Worm (Caenorhabditis elegans) whole organism, early embryonic: Measurements from ENCODE around the gene oac-31.

ENCODE experiments used
- B0310.2 ChIP-seq: sonication (generic microtip); optimal IDR thresholded peaks from 2 replicates; lab custom pipeline; 2016; ENCODE audit warnings: mild to moderate bottlenecking, missing genetic modification characterization, missing compliant biosample characterization
- F13C5.2 ChIP-seq: sonication (generic microtip); optimal IDR thresholded peaks from 2 replicates; lab custom pipeline; 2017; ENCODE audit warnings: mild to moderate bottlenecking, missing genetic modification characterization, inconsistent platforms, missing compliant biosample characterization
- aly-1 ChIP-seq: sonication (generic microtip); optimal IDR thresholded peaks from 2 replicates; lab custom pipeline; 2016; ENCODE audit warnings: missing genetic modification characterization, missing compliant biosample characterization
- ama-1 ChIP-seq: fragments of 150-350 bp; optimal IDR thresholded peaks from 2 replicates; lab custom pipeline; 2014
- ceh-13 ChIP-seq: fragments of 200-800 bp; sonication (Bioruptor generic); optimal IDR thresholded peaks from 2 replicates; lab custom pipeline; 2018; ENCODE audit warnings: mild to moderate bottlenecking, missing genetic modification characterization, missing compliant biosample characterization
- ceh-36 ChIP-seq: sonication (generic microtip); optimal IDR thresholded peaks from 2 replicates; lab custom pipeline; 2016; ENCODE audit warnings: missing genetic modification characterization, inconsistent platforms, missing compliant biosample characterization
- ets-7 ChIP-seq: sonication (generic microtip); optimal IDR thresholded peaks from 2 replicates; lab custom pipeline; 2016; ENCODE audit warnings: missing genotype, missing genetic modification characterization, missing compliant biosample characterization
- flt-1 ChIP-seq: fragments of 200-800 bp; sonication (Bioruptor generic); IDR thresholded peaks from 2 replicates; pipeline ENCODE4 v1.3.6; 2022; ENCODE audit warnings: missing genetic modification characterization, missing compliant biosample characterization
- hmbx-1 ChIP-seq: sonication (generic microtip); optimal IDR thresholded peaks from 2 replicates; lab custom pipeline; 2016; ENCODE audit warnings: mild to moderate bottlenecking, missing genetic modification characterization, missing compliant biosample characterization
- hmg-4 ChIP-seq: fragments of 200-800 bp; sonication (Bioruptor generic); optimal IDR thresholded peaks from 2 replicates; lab custom pipeline; 2018; ENCODE audit warnings: mild to moderate bottlenecking, missing genetic modification characterization, missing compliant biosample characterization
- hnd-1 ChIP-seq: sonication (generic microtip); optimal IDR thresholded peaks from 2 replicates; lab custom pipeline; 2016; ENCODE audit warnings: missing genetic modification characterization, missing compliant biosample characterization
- pes-1 ChIP-seq: fragments of 200-800 bp; sonication (Bioruptor generic); IDR thresholded peaks from 2 replicates; pipeline ENCODE4 v1.3.6; 2022; ENCODE audit warnings: missing genetic modification reagents, missing genetic modification characterization, missing compliant biosample characterization
- scrt-1 ChIP-seq: fragments of 200-800 bp; sonication (Bioruptor generic); IDR thresholded peaks from 2 replicates; pipeline ENCODE4 v1.3.6; 2022; ENCODE audit warnings: missing genetic modification characterization, missing compliant biosample characterization
- sea-1 ChIP-seq: fragments of 200-800 bp; sonication (Bioruptor generic); conservative IDR thresholded peaks from 2 replicates; pipeline ENCODE4 v1.3.6; 2022; ENCODE audit warnings: missing genetic modification characterization, missing compliant biosample characterization
- tbx-11 ChIP-seq: fragments of 200-800 bp; sonication (Bioruptor generic); IDR thresholded peaks from 2 replicates; pipeline ENCODE4 v1.3.6; 2022; ENCODE audit warnings: missing genetic modification characterization, missing compliant biosample characterization
- tbx-37 ChIP-seq: fragments of 200-800 bp; sonication (Bioruptor generic); conservative IDR thresholded peaks from 2 replicates; pipeline ENCODE4 v1.3.6; 2022; ENCODE audit warnings: missing genetic modification reagents, missing genetic modification characterization, missing compliant biosample characterization
- tra-4 ChIP-seq: sonication (generic microtip); optimal IDR thresholded peaks from 2 replicates; lab custom pipeline; 2017; ENCODE audit warnings: missing genetic modification characterization, missing compliant biosample characterization

oac-31 gene

ce11 chrV:1505995-1506394 lies 35.7 kb downstream of the oac-31 start, which contains the start of gene sru-28:
TSS of gene sru-28 (plus strand) at chrV:1506295.
- TF ChIP-seq hmg-4 (GFP tag; lab: Kevin White, UChicago) (no peak), ceh-36 (tag; lab: Kevin White, UChicago) (no peak), ama-1 (lab: Kevin White, UChicago) (no peak), B0310.2 (no peak), pes-1 (GFP tag; lab: Robert Waterston, UW) (no peak), ets-7 (tag; lab: Kevin White, UChicago) (no peak), tbx-37 (GFP tag; lab: Robert Waterston, UW) (no peak), sea-1 (no peak), tra-4 (tag; lab: Kevin White, UChicago) (no peak), F13C5.2 (tag; lab: Kevin White, UChicago) (no peak), hmbx-1 (no peak)

DNA sequence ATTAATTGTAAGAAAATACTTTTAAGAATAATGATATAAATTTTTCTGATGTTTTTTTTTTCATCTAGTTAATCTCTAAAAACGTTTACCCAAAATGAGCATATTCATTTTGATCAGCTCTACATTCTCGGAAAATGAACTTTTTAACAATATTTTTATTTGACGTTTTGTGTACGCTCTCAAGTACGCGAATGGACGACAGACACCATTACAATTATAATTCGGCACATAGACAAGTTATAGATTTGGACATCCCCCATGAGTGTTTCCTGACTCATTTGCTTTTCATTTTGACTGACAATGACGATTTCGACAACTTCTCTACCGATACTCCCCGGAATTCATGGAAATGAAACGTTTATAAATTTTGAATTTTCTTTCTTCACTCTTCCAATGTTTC lies 42.5 kb downstream of the oac-31 start, which contains the start of gene sru-27:
sru-27 (plus strand) TSS at position 301 of the 400 bp plus-strand sequence.
- no peak for TF ChIP-seq ets-7 (tag; lab: Kevin White, UChicago)
- TF ChIP-seq pes-1 (GFP tag; lab: Robert Waterston, UW), result no peak
- TF ChIP-seq sea-1, result no peak
- TF ChIP-seq F13C5.2 (tag; lab: Kevin White, UChicago), result no peak
- TF ChIP-seq hmbx-1, result no peak
- TF ChIP-seq ceh-13, result no peak
- TF ChIP-seq tbx-11 (GFP tag; lab: Robert Waterston, UW), result no peak
- TF ChIP-seq flt-1 (GFP tag; lab: Robert Waterston, UW), result no peak
- TF ChIP-seq hnd-1 (tag; lab: Kevin White, UChicago), result no peak
- no peak for TF ChIP-seq tra-4 (tag; lab: Kevin White, UChicago)
- TF ChIP-seq ama-1 (lab: Kevin White, UChicago), result no peak
- no peak for TF ChIP-seq scrt-1 (GFP tag; lab: Robert Waterston, UW)
- no peak for TF ChIP-seq B0310.2
- no peak for TF ChIP-seq tbx-37 (GFP tag; lab: Robert Waterston, UW)
- TF ChIP-seq aly-1 (tag; lab: Kevin White, UChicago), result no peak

DNA sequence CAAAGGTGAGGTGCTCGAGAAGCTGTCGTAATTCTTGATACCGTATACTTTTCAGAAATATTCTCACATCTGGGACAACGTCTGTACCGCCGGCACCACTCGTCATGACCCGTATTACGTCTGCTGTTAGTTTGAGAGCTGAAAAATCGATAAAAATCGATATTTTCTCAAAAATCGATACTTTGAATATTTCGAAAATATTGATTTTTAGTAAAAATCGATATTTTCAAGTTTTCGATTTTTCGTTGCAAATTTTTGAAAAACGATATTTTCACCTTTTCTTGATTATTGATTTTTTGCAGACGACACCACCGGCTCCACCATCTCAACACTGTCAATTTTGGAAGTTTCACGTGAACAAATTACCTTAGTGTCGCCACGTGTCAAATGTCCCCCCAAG lies 45.9 kb downstream of the oac-31 start:
- no peak for TF ChIP-seq ets-7 (tag; lab: Kevin White, UChicago)
- no peak for TF ChIP-seq B0310.2
- TF ChIP-seq F13C5.2 (tag; lab: Kevin White, UChicago), result no peak
- TF ChIP-seq ama-1 (lab: Kevin White, UChicago), result no peak
- no peak for TF ChIP-seq sea-1
- TF ChIP-seq flt-1 (GFP tag; lab: Robert Waterston, UW), result no peak
- TF ChIP-seq hmbx-1, result no peak
- TF ChIP-seq scrt-1 (GFP tag; lab: Robert Waterston, UW), result no peak
- TF ChIP-seq tbx-37 (GFP tag; lab: Robert Waterston, UW), result no peak
- TF ChIP-seq ceh-36 (tag; lab: Kevin White, UChicago), result no peak
- TF ChIP-seq tbx-11 (GFP tag; lab: Robert Waterston, UW), result no peak
- TF ChIP-seq pes-1 (GFP tag; lab: Robert Waterston, UW), result no peak
- no peak for TF ChIP-seq hmg-4 (GFP tag; lab: Kevin White, UChicago)
- no peak for TF ChIP-seq hnd-1 (tag; lab: Kevin White, UChicago)
- no peak for TF ChIP-seq tra-4 (tag; lab: Kevin White, UChicago)
- TF ChIP-seq aly-1 (tag; lab: Kevin White, UChicago), result no peak
- no peak for TF ChIP-seq ceh-13

ce11 chrV:1495334-1495733 lies 46.4 kb downstream of the oac-31 start, which contains the start of gene C38C3.3:
TSS of gene C38C3.3 (plus strand) at chrV:1495634.
- no peak for TF ChIP-seq sea-1
- no peak for TF ChIP-seq tbx-37 (GFP tag; lab: Robert Waterston, UW)
- no peak for TF ChIP-seq scrt-1 (GFP tag; lab: Robert Waterston, UW)
- no peak for TF ChIP-seq tbx-11 (GFP tag; lab: Robert Waterston, UW)
- no peak for TF ChIP-seq hnd-1 (tag; lab: Kevin White, UChicago)
- no peak for TF ChIP-seq pes-1 (GFP tag; lab: Robert Waterston, UW)
- TF ChIP-seq ets-7 (tag; lab: Kevin White, UChicago), result no peak
- no peak for TF ChIP-seq flt-1 (GFP tag; lab: Robert Waterston, UW)
- no peak for TF ChIP-seq hmbx-1
- TF ChIP-seq hmg-4 (GFP tag; lab: Kevin White, UChicago), result no peak
- no peak for TF ChIP-seq ceh-36 (tag; lab: Kevin White, UChicago)
- no peak for TF ChIP-seq ceh-13
- TF ChIP-seq F13C5.2 (tag; lab: Kevin White, UChicago), result no peak
- no peak for TF ChIP-seq ama-1 (lab: Kevin White, UChicago)
- no peak for TF ChIP-seq B0310.2
- TF ChIP-seq aly-1 (tag; lab: Kevin White, UChicago), result no peak
- no peak for TF ChIP-seq tra-4 (tag; lab: Kevin White, UChicago)

DNA sequence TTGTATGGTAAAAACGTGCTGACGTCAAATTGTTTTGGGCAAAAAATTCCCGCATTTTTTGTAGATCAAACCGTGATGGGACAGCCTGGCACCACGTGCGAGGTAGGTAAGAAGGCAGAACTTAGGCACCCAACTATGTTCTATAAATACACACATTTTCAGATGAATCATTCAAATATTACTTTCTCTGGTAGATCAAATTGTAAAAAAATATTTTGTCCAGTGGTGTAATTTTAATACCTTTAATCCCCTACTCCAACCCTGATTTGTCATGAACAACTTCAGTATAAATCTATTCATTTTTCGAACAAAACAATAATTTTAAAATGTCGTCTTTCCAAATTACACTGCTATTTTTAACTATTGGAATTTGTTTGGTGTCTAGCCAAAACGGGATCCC lies 47.2 kb downstream of the oac-31 start, which contains the start of gene spig-7:
spig-7 (plus strand) TSS at position 301 of the 400 bp plus-strand sequence.
- TF ChIP-seq hnd-1 (tag; lab: Kevin White, UChicago), result no peak
- TF ChIP-seq B0310.2, result no peak
- no peak for TF ChIP-seq ceh-36 (tag; lab: Kevin White, UChicago)
- TF ChIP-seq tbx-11 (GFP tag; lab: Robert Waterston, UW), result no peak
- TF ChIP-seq ama-1 (lab: Kevin White, UChicago), result no peak
- TF ChIP-seq sea-1, result no peak
- TF ChIP-seq hmg-4 (GFP tag; lab: Kevin White, UChicago), result no peak
- no peak for TF ChIP-seq flt-1 (GFP tag; lab: Robert Waterston, UW)
- TF ChIP-seq ceh-13, result no peak
- TF ChIP-seq pes-1 (GFP tag; lab: Robert Waterston, UW), result no peak
- no peak for TF ChIP-seq ets-7 (tag; lab: Kevin White, UChicago)
- no peak for TF ChIP-seq hmbx-1
- no peak for TF ChIP-seq scrt-1 (GFP tag; lab: Robert Waterston, UW)

- TF ChIP-seq scrt-1 (GFP tag; lab: Robert Waterston, UW), result no peak
- TF ChIP-seq aly-1 (tag; lab: Kevin White, UChicago), result no peak
- TF ChIP-seq hmg-4 (GFP tag; lab: Kevin White, UChicago), result no peak
- TF ChIP-seq F13C5.2 (tag; lab: Kevin White, UChicago), result no peak
These were observed 50.2 kb downstream of the oac-31 start, which contains the start of gene C38C3.6 for ce11 chrV:1491510-1491909. TSS of gene C38C3.6 (minus strand) at chrV:1491610.

DNA sequence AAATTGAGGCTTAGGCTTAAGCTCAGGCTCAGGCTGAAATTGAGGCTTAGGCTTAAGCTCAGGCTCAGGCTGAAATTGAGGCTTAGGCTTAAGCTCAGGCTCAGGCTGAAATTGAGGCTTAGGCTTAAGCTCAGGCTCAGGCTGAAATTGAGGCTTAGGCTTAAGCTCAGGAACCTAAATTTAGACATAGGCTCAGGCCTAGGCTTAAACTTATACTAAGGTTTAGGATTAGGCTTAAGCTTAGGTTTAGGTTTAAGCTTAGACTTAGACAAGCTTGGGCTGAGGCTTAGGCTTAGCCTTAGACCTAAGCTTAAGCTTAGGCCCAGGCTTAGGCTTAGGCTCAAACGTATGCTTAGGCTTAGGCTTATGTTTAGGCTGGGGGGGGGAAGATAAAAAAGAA lies 50.8 kb downstream of the oac-31 start:
- TF ChIP-seq ceh-36 (tag; lab: Kevin White, UChicago), result peak; percentile 80
